Fruit fly (Drosophila melanogaster): Measurements from ENCODE around the gene REPTOR-BP.

REPTOR-BP gene

dm6 chr2L:10306518-10307260, 42.8 kb downstream of the REPTOR-BP start, which contains the start of the genes CG5390 and CG4968 (continued):
- TF ChIP-seq sc (optimal IDR thresholded peaks at IDR 0.05) (no peak), sc (GFP tag; optimal IDR thresholded peaks at IDR 0.05) (peak; percentile 28), Sox100B (GFP tag; optimal IDR thresholded peaks at IDR 0.05) (peak; percentile 65), Poxn (GFP tag; IDR thresholded peaks at IDR 0.05) (no peak), CG2712 (tag; optimal IDR thresholded peaks at IDR 0.05) (peak; percentile 78), CG6175 (GFP tag; IDR thresholded peaks at IDR 0.05) (no peak), CG2129 (GFP tag; IDR thresholded peaks at IDR 0.05; ENCODE audit: partially characterized antibody) (no peak), Abd-B (GFP tag; optimal IDR thresholded peaks at IDR 0.05) (no peak), danr (GFP tag; IDR thresholded peaks at IDR 0.05) (peak; percentile 49; the same call in 1 of the 2 replicates), CG3163 (GFP tag; optimal IDR thresholded peaks at IDR 0.05) (no peak), D19B (GFP tag; optimal IDR thresholded peaks at IDR 0.05) (peak; percentile 50), NK7.1 (GFP tag; optimal IDR thresholded peaks at IDR 0.05) (no peak), emc (GFP tag; optimal IDR thresholded peaks at IDR 0.05) (no peak), CG10321 (GFP tag; IDR thresholded peaks at IDR 0.05) (0 out of 2 replicates have a peak, but pooled peaks have one; percentile 27), Lhr (GFP tag; optimal IDR thresholded peaks at IDR 0.05) (peak; percentile 63), HLH4C (GFP tag; IDR thresholded peaks at IDR 0.05; ENCODE audit: partially characterized antibody) (peak; percentile 48; the same call in 1 of the 3 replicates), Hr51 (GFP tag; optimal IDR thresholded peaks at IDR 0.05) (peak; percentile 30 to 83), Awh (GFP tag; IDR thresholded peaks at IDR 0.05) (peak; percentile 11; the same call in 1 of the 2 replicates), CoRest (tag; optimal IDR thresholded peaks at IDR 0.05) (peak; percentile 79), lola (GFP tag; optimal IDR thresholded peaks at IDR 0.05) (peak in 1 of 3 experiments; percentile 36), CG30431 (GFP tag; optimal IDR thresholded peaks at IDR 0.05) (no peak), CG2116 (GFP tag; optimal IDR thresholded peaks at IDR 0.05) (peak; percentile 99), Ravus (GFP tag; IDR thresholded peaks at IDR 0.05) (no peak), sens (GFP tag) (peak; percentile 81), CG15601 (tag; optimal IDR thresholded peaks at IDR 0.05) (peak; percentile 87), CG8388 (GFP tag; optimal IDR thresholded peaks at IDR 0.05) (peak; percentile 64), yki (optimal IDR thresholded peaks at IDR 0.05) (no peak), Doc3 (GFP tag; IDR thresholded peaks at IDR 0.05; ENCODE audit: partially characterized antibody) (no peak), CG15011 (GFP tag; optimal IDR thresholded peaks at IDR 0.05) (peak; percentile 30), lmd (GFP tag; IDR thresholded peaks at IDR 0.05) (peak; percentile 66), zfh1 (GFP tag; IDR thresholded peaks at IDR 0.05) (0 out of 3 replicates have a peak, but pooled peaks have one; percentile 48), gsb-n (tag; optimal IDR thresholded peaks at IDR 0.05) (no peak), CG6272 (GFP tag; IDR thresholded peaks at IDR 0.05) (no peak), CG10147 (GFP tag; optimal IDR thresholded peaks at IDR 0.05) (peak; percentile 70), slbo (GFP tag; IDR thresholded peaks at IDR 0.05) (peak; percentile 77), CG11696 (GFP tag; IDR thresholded peaks at IDR 0.05) (no peak), CG8478 (optimal IDR thresholded peaks at IDR 0.05) (no peak), CG32532 (GFP tag; IDR thresholded peaks at IDR 0.05) (peak; percentile 78), scrt (GFP tag; optimal IDR thresholded peaks at IDR 0.05) (no peak), CG17385 (GFP tag; optimal IDR thresholded peaks at IDR 0.05) (peak; percentile 68), otp (GFP tag; IDR thresholded peaks at IDR 0.05) (peak; percentile 29; the same call in 1 of the 3 replicates), CG32767 (GFP tag; IDR thresholded peaks at IDR 0.05) (0 out of 2 replicates have a peak, but pooled peaks have one; percentile 52), CG1792 (GFP tag; optimal IDR thresholded peaks at IDR 0.05) (no peak), Med (GFP tag) (peak; percentile 87), prd (optimal IDR thresholded peaks at IDR 0.05) (no peak), prd (GFP tag; IDR thresholded peaks at IDR 0.05) (no peak), vnd (GFP tag; IDR thresholded peaks at IDR 0.05; ENCODE audit: partially characterized antibody) (no peak), bcd (GFP tag; optimal IDR thresholded peaks at IDR 0.05) (no peak), hbn (GFP tag; IDR thresholded peaks at IDR 0.05; ENCODE audit: partially characterized antibody) (no peak), Opbp (GFP tag; IDR thresholded peaks at IDR 0.05; ENCODE audit: partially characterized antibody) (0 out of 3 replicates have a peak, but pooled peaks have one; percentile 24)
